Worm (Caenorhabditis elegans) whole organism, L2 larva: ENCODE results near the gene T14G8.4.

Experiments
- lin-39 ChIP-seq: fragments of 150-350 bp; optimal IDR thresholded peaks from 2 replicates; lab custom pipeline; 2014; ENCODE audit warnings: missing biosample characterization, missing genetic modification reagents, missing genetic modification characterization
- lsy-2 ChIP-seq, 2 experiments: fragments of 150-350 bp in 1 of 2; sonication (generic microtip) in 1 of 2; optimal IDR thresholded peaks; 2 replicates each; lab custom pipeline; 2014 to 2017; ENCODE audit warnings: missing biosample characterization in 2 of 2, missing genetic modification characterization in 2 of 2
- mdl-1 ChIP-seq, 2 experiments: fragments of 150-350 bp in 1 of 2; sonication (generic microtip) in 1 of 2; optimal IDR thresholded peaks; 2 replicates each; lab custom pipeline; 2017; ENCODE audit warnings: missing biosample characterization in 2 of 2, missing genetic modification characterization in 2 of 2
- nhr-10 ChIP-seq: sonication (generic microtip); optimal IDR thresholded peaks from 2 replicates; lab custom pipeline; 2017; ENCODE audit warnings: missing biosample characterization, missing genetic modification characterization

- TF ChIP-seq lsy-2 (tag; optimal IDR thresholded peaks at IDR 0.05; lab: Kevin White, UChicago) (no peak), lin-39 (tag; lab: Kevin White, UChicago) (no peak), nhr-10 (no peak), mdl-1 (tag; optimal IDR thresholded peaks at IDR 0.05; lab: Kevin White, UChicago) (no peak)
Observed at ce11 chrX:12815367-12815766, 48.3 kb downstream of the T14G8.4 start.
